Fruit fly (Drosophila melanogaster): ENCODE results near the gene CG12483.

Gene CG12483

dm6 chr3L:98275-98674, at the start of gene CG12483:
CG12483 (minus strand) TSS chr3L:98375.
- TF ChIP-seq cnc (optimal IDR thresholded peaks at IDR 0.05) (no peak), cic (GFP tag; optimal IDR thresholded peaks at IDR 0.05) (no peak), CG14711 (tag; optimal IDR thresholded peaks at IDR 0.05) (no peak), CG5204 (GFP tag; optimal IDR thresholded peaks at IDR 0.05) (no peak), Hr96 (GFP tag; optimal IDR thresholded peaks at IDR 0.05) (no peak), tj (GFP tag; optimal IDR thresholded peaks at IDR 0.05) (no peak), CG11617 (GFP tag; optimal IDR thresholded peaks at IDR 0.05) (no peak), kay (GFP tag; ENCODE audit: borderline replicate concordance) (no peak), toe (GFP tag; optimal IDR thresholded peaks at IDR 0.05) (no peak), Clk (GFP tag; optimal IDR thresholded peaks at IDR 0.05) (no peak), Crg-1 (GFP tag; optimal IDR thresholded peaks at IDR 0.05) (no peak), CG1620 (GFP tag; optimal IDR thresholded peaks at IDR 0.05) (no peak), ovo (GFP tag; optimal IDR thresholded peaks at IDR 0.05) (no peak), CG12768 (GFP tag; optimal IDR thresholded peaks at IDR 0.05) (no peak), CG7045 (GFP tag; optimal IDR thresholded peaks at IDR 0.05) (no peak), CG33017 (tag; optimal IDR thresholded peaks at IDR 0.05) (no peak), CG7101 (tag; optimal IDR thresholded peaks at IDR 0.05) (no peak)

- TF ChIP-seq kay (GFP tag; ENCODE audit: borderline replicate concordance) = peak; percentile 92
- TF ChIP-seq cic (GFP tag; optimal IDR thresholded peaks at IDR 0.05) = peak; percentile 19
- TF ChIP-seq bab1 (GFP tag; optimal IDR thresholded peaks at IDR 0.05) = peak; percentile 51
- TF ChIP-seq Crg-1 (GFP tag; optimal IDR thresholded peaks at IDR 0.05) = no peak
These were observed 47.9 kb upstream of the CG12483 start, which contains the start of gene CG6845 for dm6 chr3L:145998-146576. CG6845 (plus strand) TSS chr3L:146433.

DNA sequence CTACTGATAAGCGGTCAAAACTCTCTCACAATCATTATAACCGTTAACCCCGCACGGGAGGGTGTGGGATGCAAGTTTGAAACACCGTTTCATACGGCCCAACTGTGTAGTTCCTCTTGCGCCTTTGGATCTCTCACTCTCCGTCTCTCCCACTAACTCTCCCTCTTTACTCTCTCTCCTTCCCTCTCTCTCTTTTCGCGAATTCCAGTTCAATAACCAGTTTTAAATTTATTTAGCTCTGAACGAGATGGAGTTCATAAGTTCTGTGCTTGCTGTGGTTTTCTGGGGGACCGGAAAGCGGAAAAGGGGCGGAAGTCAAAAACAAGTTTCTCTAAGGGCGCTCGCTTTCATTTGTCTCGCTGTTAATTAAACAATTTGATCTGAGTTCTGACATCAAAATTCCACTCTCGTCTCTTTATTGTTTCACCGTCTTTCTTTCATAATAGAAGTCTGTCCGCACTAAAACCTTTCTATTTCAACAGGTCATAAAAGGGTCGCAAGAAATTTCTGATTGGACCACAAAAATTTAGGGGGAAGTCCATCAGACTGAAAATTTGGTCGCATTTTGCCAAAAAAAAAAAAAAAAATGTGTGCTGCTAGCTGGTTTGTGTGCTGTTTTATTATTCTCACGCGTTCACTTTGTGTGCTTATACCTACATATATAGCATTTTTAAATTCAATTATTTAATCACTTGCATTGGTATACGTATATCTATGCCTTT, 42.8 kb upstream of the CG12483 start:
- no peak for TF ChIP-seq cic (GFP tag; optimal IDR thresholded peaks at IDR 0.05)
- TF ChIP-seq Crg-1 (GFP tag; optimal IDR thresholded peaks at IDR 0.05) = no peak
- no peak for TF ChIP-seq CG11617 (GFP tag; optimal IDR thresholded peaks at IDR 0.05)
- no peak for TF ChIP-seq CG7101 (tag; optimal IDR thresholded peaks at IDR 0.05)
- peak; percentile 91 for TF ChIP-seq ovo (GFP tag; optimal IDR thresholded peaks at IDR 0.05)
- TF ChIP-seq pad (GFP tag; optimal IDR thresholded peaks at IDR 0.05) = peak; percentile 95

dm6 chr3L:139574-140567, 41.7 kb upstream of the CG12483 start:
- peak; percentile 39 for TF ChIP-seq tj (GFP tag; optimal IDR thresholded peaks at IDR 0.05)
- peak; percentile 84 for TF ChIP-seq kay (GFP tag; ENCODE audit: borderline replicate concordance)
- no peak for TF ChIP-seq Clk (GFP tag; optimal IDR thresholded peaks at IDR 0.05)

DNA sequence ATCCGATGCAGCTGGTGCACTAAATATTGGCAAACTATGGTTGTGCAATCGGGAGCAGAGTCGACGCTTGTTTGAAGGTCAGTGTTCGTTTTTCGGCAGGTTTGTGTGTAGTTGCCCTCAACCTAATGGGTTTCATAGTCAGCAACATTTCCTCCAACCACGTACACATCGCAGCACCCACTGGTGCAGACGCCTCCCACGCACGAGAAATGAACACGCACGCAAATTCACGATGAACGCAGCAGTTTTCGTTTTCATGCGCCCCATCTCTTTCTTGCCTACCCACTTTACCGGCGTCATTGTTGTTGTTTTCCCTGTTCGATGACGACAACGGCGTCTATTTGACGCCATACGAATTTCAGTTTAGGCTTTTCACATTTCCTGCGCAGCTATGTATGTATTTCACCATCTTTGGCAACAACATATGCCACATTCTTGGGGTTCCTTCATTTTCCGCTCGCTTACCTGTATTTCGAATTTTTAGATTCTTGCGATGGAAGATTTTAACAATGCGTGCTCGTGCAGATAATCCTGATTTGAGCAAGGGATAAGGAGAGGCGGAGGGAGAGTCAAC, 39.5 kb upstream of the CG12483 start:
- TF ChIP-seq tj (GFP tag; optimal IDR thresholded peaks at IDR 0.05) = peak; percentile 68
- TF ChIP-seq ovo (GFP tag; optimal IDR thresholded peaks at IDR 0.05) = no peak
- TF ChIP-seq cnc (optimal IDR thresholded peaks at IDR 0.05) = peak in 1 of 2 experiments; percentile 24
- no peak for TF ChIP-seq CG12768 (GFP tag; optimal IDR thresholded peaks at IDR 0.05)
- peak; percentile 29 for TF ChIP-seq kay (GFP tag; ENCODE audit: borderline replicate concordance)

DNA sequence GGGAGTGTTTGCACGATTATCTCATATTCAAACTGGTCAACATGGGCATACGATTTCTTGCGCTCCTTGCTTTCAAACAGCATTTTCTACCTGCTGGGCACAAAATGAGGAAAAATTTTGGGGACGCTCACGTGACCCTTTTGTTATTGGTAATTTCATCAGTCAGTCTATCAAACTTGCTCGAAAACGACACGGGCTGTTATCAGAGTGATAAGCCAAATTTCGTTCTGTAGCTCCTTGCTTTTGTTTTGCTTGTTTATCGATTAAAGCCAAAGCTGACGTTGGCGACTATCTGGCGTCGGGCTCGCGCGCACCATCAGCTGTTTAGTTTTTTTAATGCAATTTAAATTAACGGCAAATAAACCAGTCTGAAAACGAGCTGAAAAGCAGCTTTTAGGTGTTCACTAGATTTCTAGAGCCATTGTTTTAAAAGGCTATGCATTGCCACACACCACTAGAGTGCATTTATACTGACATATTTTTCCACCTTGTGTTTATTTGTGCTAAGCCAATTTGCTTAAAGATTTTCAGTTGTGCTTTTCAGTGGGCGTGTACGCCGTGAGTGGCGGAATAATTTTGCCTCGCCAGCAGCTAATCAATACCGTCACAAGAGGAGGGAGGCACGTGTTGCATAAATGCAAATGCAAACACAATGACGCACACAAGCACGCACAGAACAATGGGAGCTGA, 38.6 kb upstream of the CG12483 start:
- TF ChIP-seq CG5204 (GFP tag; optimal IDR thresholded peaks at IDR 0.05) = no peak
- peak; percentile 81 for TF ChIP-seq tj (GFP tag; optimal IDR thresholded peaks at IDR 0.05)
- no peak for TF ChIP-seq CG14711 (tag; optimal IDR thresholded peaks at IDR 0.05)
- TF ChIP-seq CG7101 (tag; optimal IDR thresholded peaks at IDR 0.05) = peak; percentile 1
- TF ChIP-seq ovo (GFP tag; optimal IDR thresholded peaks at IDR 0.05) = peak; percentile 23
- no peak for TF ChIP-seq pad (GFP tag; optimal IDR thresholded peaks at IDR 0.05)
- TF ChIP-seq toe (GFP tag; optimal IDR thresholded peaks at IDR 0.05) = no peak
- peak; percentile 12 for TF ChIP-seq CG12768 (GFP tag; optimal IDR thresholded peaks at IDR 0.05)
- peak; percentile 31 for TF ChIP-seq Crg-1 (GFP tag; optimal IDR thresholded peaks at IDR 0.05)

Data from whole organism, adult.